Worm (Caenorhabditis elegans) whole organism, early embryonic: Measurements from ENCODE around the gene B0546.5.

Experiments used
- ama-1 ChIP-seq: fragments of 150-350 bp; optimal IDR thresholded peaks from 2 replicates; lab custom pipeline; 2014
- ceh-13 ChIP-seq: fragments of 200-800 bp; sonication (Bioruptor generic); optimal IDR thresholded peaks from 2 replicates; lab custom pipeline; 2018; ENCODE audit warnings: mild to moderate bottlenecking, missing genetic modification characterization, missing compliant biosample characterization
- ets-7 ChIP-seq: sonication (generic microtip); optimal IDR thresholded peaks from 2 replicates; lab custom pipeline; 2016; ENCODE audit warnings: missing genotype, missing genetic modification characterization, missing compliant biosample characterization
- flt-1 ChIP-seq: fragments of 200-800 bp; sonication (Bioruptor generic); IDR thresholded peaks from 2 replicates; pipeline ENCODE4 v1.3.6; 2022; ENCODE audit warnings: missing genetic modification characterization, missing compliant biosample characterization
- hmbx-1 ChIP-seq: sonication (generic microtip); optimal IDR thresholded peaks from 2 replicates; lab custom pipeline; 2016; ENCODE audit warnings: mild to moderate bottlenecking, missing genetic modification characterization, missing compliant biosample characterization
- hmg-4 ChIP-seq: fragments of 200-800 bp; sonication (Bioruptor generic); optimal IDR thresholded peaks from 2 replicates; lab custom pipeline; 2018; ENCODE audit warnings: mild to moderate bottlenecking, missing genetic modification characterization, missing compliant biosample characterization
- tra-4 ChIP-seq: sonication (generic microtip); optimal IDR thresholded peaks from 2 replicates; lab custom pipeline; 2017; ENCODE audit warnings: missing genetic modification characterization, missing compliant biosample characterization

- TF ChIP-seq ama-1 (lab: Kevin White, UChicago) = no peak
- no peak for TF ChIP-seq flt-1
- TF ChIP-seq ets-7 (tag; lab: Kevin White, UChicago) = no peak
- TF ChIP-seq tra-4 (tag; lab: Kevin White, UChicago) = no peak
- TF ChIP-seq hmbx-1 (tag; lab: Kevin White, UChicago) = no peak
- TF ChIP-seq ceh-13 (GFP tag; lab: Kevin White, UChicago) = no peak
- TF ChIP-seq hmg-4 (GFP tag; lab: Kevin White, UChicago) = no peak
Measured at ce11 chrIV:3378080-3378804, 11.7 kb downstream of the B0546.5 start, which contains the start of gene otub-4.
